Fruit fly (Drosophila melanogaster) whole organism, embryonic: ENCODE measurements around the gene CG31974.
A peak's percentile ranks its signal among the peaks of the same experiment; 100 is the strongest.

ENCODE experiments used
- Abd-B ChIP-seq: fragments of 200-800 bp; sonication (Bioruptor generic); optimal IDR thresholded peaks from 2 replicates; lab custom pipeline; 2018; ENCODE audit warnings: missing biosample characterization, mild to moderate bottlenecking, missing genetic modification characterization, moderate library complexity
- Antp ChIP-seq: fragments of 200-800 bp; sonication (Bioruptor generic); optimal IDR thresholded peaks from 3 replicates; lab custom pipeline; 2016; ENCODE audit warnings: missing biosample characterization, missing genetic modification characterization
- BtbVII ChIP-seq: fragments of 200-800 bp; sonication (Bioruptor generic); optimal IDR thresholded peaks from 3 replicates; lab custom pipeline; 2017; ENCODE audit warnings: missing biosample characterization, mild to moderate bottlenecking, missing genetic modification characterization
- Bteb2 ChIP-seq: fragments of 200-800 bp; sonication (Bioruptor generic); optimal IDR thresholded peaks from 2 replicates; lab custom pipeline; 2016; ENCODE audit warnings: missing biosample characterization, missing genetic modification characterization
- C15 ChIP-seq: fragments of 200-800 bp; sonication (Bioruptor generic); IDR thresholded peaks from 3 replicates; pipeline ENCODE4 v1.3.6; 2022; ENCODE audit warnings: missing biosample characterization, missing genetic modification characterization
- CG10209 ChIP-seq: fragments of 200-800 bp; sonication (Bioruptor generic); optimal IDR thresholded peaks from 3 replicates; lab custom pipeline; 2017; ENCODE audit warnings: missing biosample characterization, mild to moderate bottlenecking, missing genetic modification characterization, missing genetic modification reagents
- CG11696 ChIP-seq: fragments of 200-800 bp; sonication (Bioruptor generic); IDR thresholded peaks from 2 replicates; pipeline ENCODE4 v1.3.6; 2022; ENCODE audit warnings: missing biosample characterization, missing genetic modification characterization
- CG15011 ChIP-seq: fragments of 200-800 bp; sonication (Bioruptor generic); optimal IDR thresholded peaks from 3 replicates; lab custom pipeline; 2018; ENCODE audit warnings: missing biosample characterization, mild to moderate bottlenecking, missing genetic modification characterization
- CG15601 ChIP-seq: fragments of 200-800 bp; sonication (Bioruptor generic); optimal IDR thresholded peaks from 3 replicates; lab custom pipeline; 2019; ENCODE audit warnings: missing biosample characterization, mild to moderate bottlenecking, missing genetic modification characterization, moderate library complexity
- CG1647 ChIP-seq: fragments of 200-800 bp; sonication (Bioruptor generic); optimal IDR thresholded peaks from 3 replicates; lab custom pipeline; 2016; ENCODE audit warnings: missing biosample characterization, missing genetic modification characterization
- CG17361 ChIP-seq: fragments of 200-800 bp; sonication (Bioruptor generic); IDR thresholded peaks from 3 replicates; pipeline ENCODE4 v1.3.6; 2022; ENCODE audit warnings: missing biosample characterization, missing genetic modification characterization
- CG18011 ChIP-seq: fragments of 200-800 bp; sonication (Bioruptor generic); optimal IDR thresholded peaks from 2 replicates; lab custom pipeline; 2017; ENCODE audit warnings: missing biosample characterization, missing genetic modification characterization, mild to moderate bottlenecking, moderate library complexity, missing genotype
- CG2129 ChIP-seq: fragments of 200-800 bp; sonication (Bioruptor generic); IDR thresholded peaks from 2 replicates; pipeline ENCODE4 v1.3.6; 2022; ENCODE audit warnings: missing biosample characterization, missing genetic modification characterization; ENCODE audit not compliant: partially characterized antibody
- CG3847 ChIP-seq: fragments of 200-800 bp; sonication (Bioruptor generic); IDR thresholded peaks from 2 replicates; pipeline ENCODE4 v1.3.6; 2022; ENCODE audit warnings: missing biosample characterization, missing genetic modification characterization
- CG4282 ChIP-seq: fragments of 200-800 bp; sonication (Bioruptor generic); optimal IDR thresholded peaks from 2 replicates; lab custom pipeline; 2016; ENCODE audit warnings: missing biosample characterization, missing genetic modification characterization
- CG4820 ChIP-seq: fragments of 200-800 bp; sonication (Bioruptor generic); optimal IDR thresholded peaks from 3 replicates; lab custom pipeline; 2016; ENCODE audit warnings: missing biosample characterization, missing genetic modification characterization
- CG5180 ChIP-seq: fragments of 200-800 bp; sonication (Bioruptor generic); optimal IDR thresholded peaks from 3 replicates; lab custom pipeline; 2017; ENCODE audit warnings: missing biosample characterization, missing genetic modification characterization, mild to moderate bottlenecking, moderate library complexity, missing genetic modification reagents
- CG6272 ChIP-seq: fragments of 200-800 bp; sonication (Bioruptor generic); IDR thresholded peaks from 2 replicates; pipeline ENCODE4 v1.3.6; 2022; ENCODE audit warnings: missing biosample characterization, missing genetic modification characterization
- CG6689 ChIP-seq: fragments of 200-800 bp; sonication (Bioruptor generic); IDR thresholded peaks from 2 replicates; pipeline ENCODE4 v1.3.6; 2022; ENCODE audit warnings: missing biosample characterization, missing genetic modification characterization
- CG6854 ChIP-seq: fragments of 200-800 bp; sonication (Bioruptor generic); optimal IDR thresholded peaks from 3 replicates; lab custom pipeline; 2017; ENCODE audit warnings: missing biosample characterization, mild to moderate bottlenecking, missing genetic modification characterization
- CG8281 ChIP-seq: fragments of 200-800 bp; sonication (Bioruptor generic); optimal IDR thresholded peaks from 2 replicates; lab custom pipeline; 2018; ENCODE audit warnings: missing biosample characterization, mild to moderate bottlenecking, missing genetic modification characterization, moderate library complexity
- CG9876 ChIP-seq: fragments of 200-800 bp; sonication (Bioruptor generic); optimal IDR thresholded peaks from 2 replicates; lab custom pipeline; 2016; ENCODE audit warnings: missing biosample characterization, missing genetic modification characterization
- Camta ChIP-seq: fragments of 200-800 bp; sonication (Bioruptor generic); optimal IDR thresholded peaks from 2 replicates; lab custom pipeline; 2016; ENCODE audit warnings: missing biosample characterization, missing genetic modification characterization
- D19B ChIP-seq: fragments of 200-800 bp; sonication (Bioruptor generic); optimal IDR thresholded peaks from 2 replicates; lab custom pipeline; 2017; ENCODE audit warnings: missing biosample characterization, mild to moderate bottlenecking, missing genetic modification characterization
- Dek ChIP-seq: fragments of 200-800 bp; sonication (Bioruptor generic); optimal IDR thresholded peaks from 3 replicates; lab custom pipeline; 2019; ENCODE audit warnings: missing biosample characterization, mild to moderate bottlenecking, missing genetic modification characterization, moderate library complexity
- Ets97D ChIP-seq: fragments of 200-800 bp; sonication (Bioruptor generic); optimal IDR thresholded peaks from 3 replicates; lab custom pipeline; 2016; ENCODE audit warnings: missing biosample characterization, missing genetic modification characterization
- HLH4C ChIP-seq: fragments of 200-800 bp; sonication (Bioruptor generic); IDR thresholded peaks from 3 replicates; pipeline ENCODE4 v1.3.6; 2022; ENCODE audit warnings: missing biosample characterization, missing genetic modification characterization; ENCODE audit not compliant: partially characterized antibody
- HLHmδ ChIP-seq: fragments of 200-800 bp; sonication (Bioruptor generic); optimal IDR thresholded peaks from 2 replicates; lab custom pipeline; 2018; ENCODE audit warnings: missing biosample characterization, mild to moderate bottlenecking, missing genetic modification characterization, moderate library complexity
- Hand ChIP-seq: fragments of 200-800 bp; sonication (Bioruptor generic); optimal IDR thresholded peaks from 2 replicates; lab custom pipeline; 2017; ENCODE audit warnings: mild to moderate bottlenecking, missing biosample characterization, missing genetic modification reagents, missing genetic modification characterization
- Nf-YA ChIP-seq: fragments of 200-800 bp; sonication (Bioruptor generic); IDR thresholded peaks from 2 replicates; pipeline ENCODE4 v1.3.6; 2022; ENCODE audit warnings: missing biosample characterization, missing genetic modification characterization
- Oli ChIP-seq: fragments of 200-800 bp; sonication (Bioruptor generic); optimal IDR thresholded peaks from 2 replicates; lab custom pipeline; 2018; ENCODE audit warnings: missing biosample characterization, mild to moderate bottlenecking, missing genetic modification characterization, moderate library complexity
- Opbp ChIP-seq: fragments of 200-800 bp; sonication (Bioruptor generic); IDR thresholded peaks from 3 replicates; pipeline ENCODE4 v1.3.6; 2022; ENCODE audit warnings: missing biosample characterization, missing genetic modification characterization; ENCODE audit not compliant: partially characterized antibody
- Vsx1 ChIP-seq: fragments of 200-800 bp; sonication (Bioruptor generic); optimal IDR thresholded peaks from 2 replicates; lab custom pipeline; 2017; ENCODE audit warnings: missing biosample characterization, mild to moderate bottlenecking, missing genetic modification characterization, missing genetic modification reagents
- ab ChIP-seq: fragments of 200-800 bp; sonication (Bioruptor generic); optimal IDR thresholded peaks from 2 replicates; lab custom pipeline; 2016; ENCODE audit warnings: missing biosample characterization, missing genetic modification characterization
- ase ChIP-seq: fragments of 200-800 bp; sonication (Bioruptor generic); IDR thresholded peaks from 3 replicates; pipeline ENCODE4 v1.3.6; 2022; ENCODE audit warnings: missing biosample characterization, missing genetic modification characterization
- bab2 ChIP-seq: fragments of 200-800 bp; sonication (Bioruptor generic); optimal IDR thresholded peaks from 2 replicates; lab custom pipeline; 2016; ENCODE audit warnings: missing biosample characterization, missing genetic modification characterization
- btn ChIP-seq: fragments of 200-800 bp; sonication (Bioruptor generic); optimal IDR thresholded peaks from 2 replicates; lab custom pipeline; 2016; ENCODE audit warnings: missing biosample characterization, missing genetic modification characterization
- esg ChIP-seq: fragments of 200-800 bp; sonication (Bioruptor generic); conservative IDR thresholded peaks from 2 replicates; pipeline ENCODE4 v1.3.6; 2022; ENCODE audit warnings: missing biosample characterization, missing genetic modification characterization
- fd96Cb ChIP-seq: fragments of 200-800 bp; sonication (Bioruptor generic); optimal IDR thresholded peaks from 2 replicates; lab custom pipeline; 2018; ENCODE audit warnings: missing biosample characterization, mild to moderate bottlenecking, missing genetic modification characterization, moderate library complexity
- inv ChIP-seq: fragments of 200-800 bp; sonication (Bioruptor generic); IDR thresholded peaks from 2 replicates; pipeline ENCODE4 v1.3.6; 2022; ENCODE audit warnings: missing biosample characterization, missing genetic modification characterization; ENCODE audit not compliant: partially characterized antibody
- jigr1 ChIP-seq: fragments of 200-800 bp; sonication (Bioruptor generic); IDR thresholded peaks from 3 replicates; pipeline ENCODE4 v1.3.6; 2022; ENCODE audit warnings: missing biosample characterization, missing genetic modification characterization
- lbe ChIP-seq: fragments of 200-800 bp; sonication (Bioruptor generic); optimal IDR thresholded peaks from 2 replicates; lab custom pipeline; 2016; ENCODE audit warnings: missing biosample characterization, mild to moderate bottlenecking, missing genetic modification characterization
- luna ChIP-seq: fragments of 200-800 bp; sonication (Bioruptor generic); optimal IDR thresholded peaks from 2 replicates; lab custom pipeline; 2016; ENCODE audit warnings: missing biosample characterization, missing genetic modification characterization
- mirr ChIP-seq: fragments of 200-800 bp; sonication (Bioruptor generic); optimal IDR thresholded peaks from 3 replicates; lab custom pipeline; 2018; ENCODE audit warnings: missing biosample characterization, mild to moderate bottlenecking, missing genetic modification characterization
- peb ChIP-seq: fragments of 200-800 bp; sonication (Bioruptor generic); IDR thresholded peaks from 2 replicates; pipeline ENCODE4 v1.3.6; 2022; ENCODE audit warnings: missing biosample characterization, missing genetic modification characterization
- pum ChIP-seq: fragments of 200-800 bp; sonication (Bioruptor generic); optimal IDR thresholded peaks from 2 replicates; lab custom pipeline; 2016; ENCODE audit warnings: missing biosample characterization, missing genetic modification characterization
- slbo ChIP-seq: fragments of 200-800 bp; sonication (Bioruptor generic); IDR thresholded peaks from 2 replicates; pipeline ENCODE4 v1.3.6; 2022; ENCODE audit warnings: missing biosample characterization, missing genetic modification characterization
- unpg ChIP-seq: fragments of 200-800 bp; sonication (Bioruptor generic); optimal IDR thresholded peaks from 3 replicates; lab custom pipeline; 2018; ENCODE audit warnings: missing biosample characterization, mild to moderate bottlenecking, missing genetic modification characterization, moderate library complexity
- zfh1 ChIP-seq: fragments of 200-800 bp; sonication (Bioruptor generic); IDR thresholded peaks from 3 replicates; pipeline ENCODE4 v1.3.6; 2022; ENCODE audit warnings: missing biosample characterization, missing genetic modification characterization

CG31974 gene

DNA sequence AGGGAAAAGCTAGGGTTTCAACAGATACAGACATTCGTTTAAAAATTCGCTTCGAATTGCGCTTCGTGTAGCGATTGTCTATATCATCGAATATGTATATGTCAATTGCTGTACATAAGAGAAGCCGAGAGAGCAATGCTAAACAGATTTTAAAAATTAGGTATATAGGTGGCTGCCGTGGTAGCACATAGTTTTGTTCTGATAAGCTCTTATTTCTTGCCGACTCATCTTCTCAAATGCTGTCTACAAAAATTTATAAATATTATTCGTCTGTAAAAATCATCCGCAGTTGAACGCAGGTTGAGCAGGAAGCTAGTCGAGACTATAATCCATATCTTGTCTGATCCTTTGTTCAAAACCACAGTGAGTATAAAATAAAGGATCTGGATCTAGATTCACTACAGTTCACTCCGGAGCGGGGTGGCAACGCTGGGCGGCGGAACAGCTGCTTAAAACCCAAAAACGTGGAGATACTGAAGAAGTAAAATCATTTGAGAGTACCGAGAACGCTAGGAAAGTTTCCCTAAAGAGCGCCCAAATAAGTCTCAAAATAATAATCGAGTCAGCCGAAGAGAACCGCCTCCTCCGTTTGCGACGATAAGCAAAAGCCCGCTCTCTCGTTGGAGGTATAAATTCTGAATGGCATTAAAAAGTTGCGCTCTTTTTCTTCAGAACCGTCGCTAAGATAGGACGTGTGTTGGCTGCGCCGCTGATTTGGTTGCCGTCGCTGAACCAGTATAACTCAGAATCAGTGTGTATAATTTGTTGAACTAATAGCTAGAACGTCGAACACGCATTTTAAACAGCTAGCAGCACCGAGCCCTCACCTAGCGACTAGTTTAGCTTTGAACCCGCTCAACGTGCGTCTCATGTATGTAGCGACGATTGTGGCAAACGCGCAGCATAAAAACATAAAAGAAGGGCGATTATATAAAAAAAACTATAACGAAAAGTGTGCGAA is 35.1 kb downstream of the CG31974 start (continued):
- TF ChIP-seq CG10209 (GFP tag; lab: Kevin White, UChicago), result no peak
- peak; percentile 59 for TF ChIP-seq BtbVII (GFP tag; lab: Kevin White, UChicago)
- TF ChIP-seq slbo (GFP tag; lab: Robert Waterston, UW), result 0 out of 2 replicates have a peak, but pooled peaks have one; percentile 5
- TF ChIP-seq CG6272 (GFP tag; lab: Robert Waterston, UW), result no peak
- TF ChIP-seq CG3847 (GFP tag; lab: Robert Waterston, UW), result no peak
- TF ChIP-seq btn (GFP tag; lab: Kevin White, UChicago), result no peak
- no peak for TF ChIP-seq D19B (GFP tag; lab: Kevin White, UChicago)
- TF ChIP-seq Hand (GFP tag; lab: Kevin White, UChicago), result peak; percentile 60
- no peak for TF ChIP-seq zfh1
- TF ChIP-seq bab2 (GFP tag; lab: Kevin White, UChicago), result no peak
- peak; percentile 64 for TF ChIP-seq CG6854 (GFP tag; lab: Kevin White, UChicago)
- TF ChIP-seq HLHmδ (GFP tag; lab: Kevin White, UChicago), result no peak
- TF ChIP-seq fd96Cb, result no peak
- no peak for TF ChIP-seq C15 (GFP tag; lab: Robert Waterston, UW)
- TF ChIP-seq unpg (GFP tag; lab: Kevin White, UChicago), result peak; percentile 22
- peak; percentile 29 for TF ChIP-seq inv (GFP tag; lab: Robert Waterston, UW)
- no peak for TF ChIP-seq Oli
- TF ChIP-seq CG18011 (GFP tag; lab: Kevin White, UChicago), result no peak
- no peak for TF ChIP-seq CG11696 (GFP tag; lab: Robert Waterston, UW)
- TF ChIP-seq Ets97D (GFP tag; lab: Kevin White, UChicago), result peak; percentile 24
- TF ChIP-seq pum, result no peak
- no peak for TF ChIP-seq luna
- no peak for TF ChIP-seq peb (GFP tag; lab: Robert Waterston, UW)
- TF ChIP-seq ab (GFP tag; lab: Kevin White, UChicago), result no peak
- no peak for TF ChIP-seq Opbp (GFP tag; lab: Robert Waterston, UW)
- TF ChIP-seq CG15011, result no peak
- TF ChIP-seq CG15601 (tag; lab: Kevin White, UChicago), result peak; percentile 17
- TF ChIP-seq lbe (GFP tag; lab: Kevin White, UChicago), result peak; percentile 53
- TF ChIP-seq Antp (GFP tag; lab: Kevin White, UChicago), result no peak
- TF ChIP-seq Vsx1 (GFP tag; lab: Kevin White, UChicago), result peak; percentile 31
- TF ChIP-seq Dek (tag; lab: Kevin White, UChicago), result peak; percentile 10
- TF ChIP-seq CG6689, result no peak
- TF ChIP-seq CG8281 (tag; lab: Kevin White, UChicago), result no peak
- TF ChIP-seq Camta (GFP tag; lab: Kevin White, UChicago), result no peak
- TF ChIP-seq ase (GFP tag; lab: Robert Waterston, UW), result no peak
- 0 out of 3 replicates have a peak, but pooled peaks have one; percentile 23 for TF ChIP-seq HLH4C
- no peak for TF ChIP-seq Nf-YA (GFP tag; lab: Robert Waterston, UW)
- no peak for TF ChIP-seq Bteb2 (GFP tag; lab: Kevin White, UChicago)
- TF ChIP-seq esg (GFP tag; lab: Robert Waterston, UW), result no peak
- no peak for TF ChIP-seq jigr1 (GFP tag; lab: Robert Waterston, UW)
- TF ChIP-seq CG1647, result no peak
- TF ChIP-seq CG17361 (GFP tag; lab: Robert Waterston, UW), result no peak
- TF ChIP-seq CG2129 (GFP tag; lab: Robert Waterston, UW), result no peak
- no peak for TF ChIP-seq CG9876 (GFP tag; lab: Kevin White, UChicago)
- peak; percentile 17 for TF ChIP-seq CG4282
- peak; percentile 45 for TF ChIP-seq CG5180 (GFP tag; lab: Kevin White, UChicago)
- no peak for TF ChIP-seq CG4820 (GFP tag; lab: Kevin White, UChicago)
- TF ChIP-seq mirr, result peak; percentile 81
- no peak for TF ChIP-seq Abd-B (GFP tag; lab: Kevin White, UChicago)
